Worm (Caenorhabditis elegans) whole organism, L2 larva: ENCODE measurements around the gene ZK1320.7.

Source experiments
- fos-1 ChIP-seq: fragments of 150-350 bp; optimal IDR thresholded peaks from 2 replicates; lab custom pipeline; 2014; ENCODE audit warnings: missing biosample characterization, missing genetic modification characterization
- nhr-11 ChIP-seq: fragments of 150-350 bp; optimal IDR thresholded peaks from 2 replicates; lab custom pipeline; 2014; ENCODE audit warnings: missing biosample characterization, missing genetic modification characterization

DNA sequence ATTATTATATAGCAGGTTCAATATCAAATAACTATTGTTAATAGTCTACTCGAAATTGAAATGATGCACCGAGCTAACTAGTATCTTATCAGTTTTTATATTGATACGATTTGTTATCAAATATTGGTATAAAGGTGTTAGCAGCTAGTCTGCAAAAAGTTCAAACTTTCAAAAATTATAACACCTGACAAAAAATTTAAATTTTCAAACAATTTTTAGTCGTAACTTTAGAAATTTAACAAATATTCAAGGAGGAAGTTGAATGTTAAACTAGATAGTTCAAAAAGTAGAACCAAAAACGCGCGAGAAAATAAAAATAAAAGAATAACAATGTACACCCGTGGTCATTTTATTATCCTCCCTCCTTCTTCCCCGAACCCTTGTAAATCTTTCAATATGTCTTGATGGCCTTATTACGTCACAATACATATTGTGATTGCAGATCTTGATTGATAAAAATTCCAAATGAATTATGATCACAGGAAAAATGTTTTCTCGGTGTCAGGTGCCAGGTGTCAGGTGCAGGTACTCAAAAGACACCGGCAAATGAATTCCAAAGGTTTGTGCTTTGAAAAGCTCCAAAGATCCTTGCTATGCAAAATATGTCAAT lies 15.8 kb upstream of the ZK1320.7 start, which contains the start of gene ZK1307.1:
- TF ChIP-seq nhr-11 (tag; lab: Kevin White, UChicago), result no peak
- no peak for TF ChIP-seq fos-1 (tag; lab: Kevin White, UChicago)
